Worm (Caenorhabditis elegans) whole organism, early embryonic: ENCODE data around the gene C07G3.15.

Experiments used
- aly-1 ChIP-seq: sonication (generic microtip); optimal IDR thresholded peaks from 2 replicates; lab custom pipeline; 2016; ENCODE audit warnings: missing genetic modification characterization, missing compliant biosample characterization
- ama-1 ChIP-seq: fragments of 150-350 bp; optimal IDR thresholded peaks from 2 replicates; lab custom pipeline; 2014
- ets-7 ChIP-seq: sonication (generic microtip); optimal IDR thresholded peaks from 2 replicates; lab custom pipeline; 2016; ENCODE audit warnings: missing genotype, missing genetic modification characterization, missing compliant biosample characterization
- flt-1 ChIP-seq: fragments of 200-800 bp; sonication (Bioruptor generic); IDR thresholded peaks from 2 replicates; pipeline ENCODE4 v1.3.6; 2022; ENCODE audit warnings: missing genetic modification characterization, missing compliant biosample characterization

DNA sequence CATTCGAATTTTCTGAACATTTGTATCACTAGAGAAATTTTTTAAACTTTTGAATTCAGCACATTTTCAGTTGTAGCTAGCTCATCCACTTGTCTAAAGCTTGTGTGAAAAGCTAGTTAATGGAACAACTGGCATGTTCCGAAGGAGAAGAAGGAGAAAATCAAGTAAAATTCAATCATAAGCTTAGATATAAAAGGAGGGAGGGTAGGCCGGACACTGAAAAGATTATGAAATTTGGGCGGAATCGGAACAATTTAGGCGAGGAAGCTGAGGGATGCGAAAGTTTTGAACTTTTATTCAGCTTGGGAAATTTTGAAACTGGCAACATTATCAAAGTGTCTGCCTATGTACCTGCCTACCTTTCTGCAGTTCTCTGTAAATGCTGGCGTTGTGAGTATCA, 44.3 kb downstream of the C07G3.15 start:
- no peak for TF ChIP-seq aly-1 (tag; lab: Kevin White, UChicago)
- no peak for TF ChIP-seq flt-1
- TF ChIP-seq ets-7 (tag; lab: Kevin White, UChicago), result no peak
- TF ChIP-seq ama-1 (lab: Kevin White, UChicago), result no peak
